Fruit fly (Drosophila melanogaster) whole organism, embryonic: ENCODE data around the gene CG43447.

Source experiments
- Adf1 ChIP-seq: fragments of 200-800 bp; sonication (Bioruptor generic); IDR thresholded peaks from 2 replicates; pipeline ENCODE4 v1.3.6; 2022; ENCODE audit warnings: missing biosample characterization, missing genetic modification characterization
- Antp ChIP-seq: fragments of 200-800 bp; sonication (Bioruptor generic); optimal IDR thresholded peaks from 3 replicates; lab custom pipeline; 2016; ENCODE audit warnings: missing biosample characterization, missing genetic modification characterization
- CG12071 ChIP-seq: fragments of 200-800 bp; sonication (Bioruptor generic); optimal IDR thresholded peaks from 3 replicates; lab custom pipeline; 2018; ENCODE audit warnings: missing biosample characterization, mild to moderate bottlenecking, missing genetic modification characterization
- CG12155 ChIP-seq: fragments of 200-800 bp; sonication (Bioruptor generic); optimal IDR thresholded peaks from 3 replicates; lab custom pipeline; 2016; ENCODE audit warnings: missing biosample characterization, missing genetic modification characterization
- CG12219 ChIP-seq: fragments of 200-800 bp; sonication (Bioruptor generic); optimal IDR thresholded peaks from 3 replicates; lab custom pipeline; 2018; ENCODE audit warnings: missing biosample characterization, mild to moderate bottlenecking, missing genetic modification characterization
- CG12744 ChIP-seq: fragments of 200-800 bp; sonication (Bioruptor generic); optimal IDR thresholded peaks from 2 replicates; lab custom pipeline; 2016; ENCODE audit warnings: missing biosample characterization, missing genetic modification characterization
- CG13296 ChIP-seq: fragments of 200-800 bp; sonication (Bioruptor generic); optimal IDR thresholded peaks from 3 replicates; lab custom pipeline; 2018; ENCODE audit warnings: missing biosample characterization, mild to moderate bottlenecking, missing genetic modification characterization
- CG14667 ChIP-seq: fragments of 200-800 bp; sonication (Bioruptor generic); IDR thresholded peaks from 2 replicates; pipeline ENCODE4 v1.3.6; 2022; ENCODE audit warnings: missing biosample characterization, missing genetic modification characterization
- CG15479 ChIP-seq: fragments of 200-800 bp; sonication (Bioruptor generic); optimal IDR thresholded peaks from 3 replicates; lab custom pipeline; 2019; ENCODE audit warnings: missing biosample characterization, mild to moderate bottlenecking, missing genetic modification characterization, moderate library complexity
- CG17802 ChIP-seq: fragments of 200-800 bp; sonication (Bioruptor generic); optimal IDR thresholded peaks from 2 replicates; lab custom pipeline; 2018; ENCODE audit warnings: missing biosample characterization, mild to moderate bottlenecking, missing genetic modification characterization, moderate library complexity
- CG2116 ChIP-seq: fragments of 200-800 bp; sonication (Bioruptor generic); optimal IDR thresholded peaks from 3 replicates; lab custom pipeline; 2018; ENCODE audit warnings: missing biosample characterization, mild to moderate bottlenecking, missing genetic modification characterization
- CG30020 ChIP-seq: fragments of 200-800 bp; optimal IDR thresholded peaks from 2 replicates; lab custom pipeline; 2019; ENCODE audit warnings: missing biosample characterization, mild to moderate bottlenecking, missing genetic modification characterization, moderate library complexity
- CG30403 ChIP-seq: fragments of 200-800 bp; sonication (Bioruptor generic); optimal IDR thresholded peaks from 3 replicates; lab custom pipeline; 2016; ENCODE audit warnings: missing biosample characterization, missing genetic modification characterization
- CG31224 ChIP-seq: fragments of 200-800 bp; sonication (Bioruptor generic); IDR thresholded peaks from 2 replicates; pipeline ENCODE4 v1.3.6; 2022; ENCODE audit warnings: missing biosample characterization, missing genetic modification characterization
- CG6683 ChIP-seq: fragments of 200-800 bp; sonication (Bioruptor generic); optimal IDR thresholded peaks from 2 replicates; lab custom pipeline; 2017; ENCODE audit warnings: missing biosample characterization, mild to moderate bottlenecking, missing genetic modification characterization, missing genetic modification reagents
- CG7271 ChIP-seq: fragments of 200-800 bp; sonication (Bioruptor generic); optimal IDR thresholded peaks from 2 replicates; lab custom pipeline; 2018; ENCODE audit warnings: missing biosample characterization, mild to moderate bottlenecking, missing genetic modification characterization, moderate library complexity
- CG8089 ChIP-seq: fragments of 200-800 bp; sonication (Bioruptor generic); optimal IDR thresholded peaks from 3 replicates; lab custom pipeline; 2016; ENCODE audit warnings: missing biosample characterization, missing genetic modification characterization
- CHES-1-like ChIP-seq: fragments of 200-800 bp; sonication (Bioruptor generic); optimal IDR thresholded peaks from 2 replicates; lab custom pipeline; 2016; ENCODE audit warnings: missing biosample characterization, missing genetic modification characterization
- Camta ChIP-seq: fragments of 200-800 bp; sonication (Bioruptor generic); optimal IDR thresholded peaks from 2 replicates; lab custom pipeline; 2016; ENCODE audit warnings: missing biosample characterization, missing genetic modification characterization
- D19B ChIP-seq: fragments of 200-800 bp; sonication (Bioruptor generic); optimal IDR thresholded peaks from 2 replicates; lab custom pipeline; 2017; ENCODE audit warnings: missing biosample characterization, mild to moderate bottlenecking, missing genetic modification characterization
- Dll ChIP-seq: fragments of 200-800 bp; sonication (Bioruptor generic); IDR thresholded peaks from 4 replicates; pipeline ENCODE4 v1.3.6; 2022; ENCODE audit warnings: missing biosample characterization, missing genetic modification characterization; ENCODE audit not compliant: partially characterized antibody
- Ets65A ChIP-seq: fragments of 200-800 bp; sonication (Bioruptor generic); peaks from one replicate; lab custom pipeline; 2016; ENCODE audit warnings: missing biosample characterization, missing genetic modification characterization
- Fer1 ChIP-seq: fragments of 200-800 bp; sonication (Bioruptor generic); optimal IDR thresholded peaks from 2 replicates; lab custom pipeline; 2017; ENCODE audit warnings: missing biosample characterization, mild to moderate bottlenecking, missing genetic modification characterization
- GATAe ChIP-seq: fragments of 200-800 bp; sonication (Bioruptor generic); conservative IDR thresholded peaks from 2 replicates; pipeline ENCODE4 v1.3.6; 2022; ENCODE audit warnings: missing biosample characterization, missing genetic modification characterization
- Gug ChIP-seq: fragments of 200-800 bp; sonication (Bioruptor generic); IDR thresholded peaks from 4 replicates; pipeline ENCODE4 v1.3.6; 2022; ENCODE audit warnings: missing biosample characterization, missing genetic modification characterization
- Lim3 ChIP-seq: fragments of 200-800 bp; sonication (Bioruptor generic); IDR thresholded peaks from 2 replicates; pipeline ENCODE4 v1.3.6; 2022; ENCODE audit warnings: missing biosample characterization, missing genetic modification characterization
- Max ChIP-seq: fragments of 200-800 bp; sonication (Bioruptor generic); optimal IDR thresholded peaks from 2 replicates; lab custom pipeline; 2016; ENCODE audit warnings: missing biosample characterization, mild to moderate bottlenecking, missing genetic modification characterization
- Myb ChIP-seq: fragments of 200-800 bp; sonication (Bioruptor generic); optimal IDR thresholded peaks from 2 replicates; lab custom pipeline; 2016; ENCODE audit warnings: missing biosample characterization, missing genetic modification characterization
- NC2β ChIP-seq: fragments of 200-800 bp; sonication (Bioruptor generic); optimal IDR thresholded peaks from 2 replicates; lab custom pipeline; 2016; ENCODE audit warnings: missing biosample characterization, missing genetic modification characterization
- NFAT ChIP-seq: fragments of 200-800 bp; sonication (Bioruptor generic); IDR thresholded peaks from 2 replicates; pipeline ENCODE4 v1.3.6; 2022; ENCODE audit warnings: missing biosample characterization, missing genetic modification characterization
- Side ChIP-seq: fragments of 200-800 bp; sonication (Bioruptor generic); optimal IDR thresholded peaks from 2 replicates; lab custom pipeline; 2016; ENCODE audit warnings: missing biosample characterization, missing genetic modification characterization
- Stat92E ChIP-seq, 3 experiments: fragments of >200 bp in 2 of 3; fragments of 200-800 bp in 1 of 3; sonication (Bioruptor generic) in 1 of 3; optimal IDR thresholded peaks; 2 replicates each; lab custom pipeline; 2017 to 2019; ENCODE audit warnings: missing biosample characterization in 3 of 3, missing genetic modification characterization in 3 of 3, mild to moderate bottlenecking in 1 of 3, moderate library complexity in 1 of 3
- Tbp ChIP-seq: fragments of >200 bp; optimal IDR thresholded peaks from 2 replicates; lab custom pipeline; 2018; ENCODE audit warnings: missing biosample characterization, missing genetic modification characterization
- Vsx1 ChIP-seq: fragments of 200-800 bp; sonication (Bioruptor generic); optimal IDR thresholded peaks from 2 replicates; lab custom pipeline; 2017; ENCODE audit warnings: missing biosample characterization, mild to moderate bottlenecking, missing genetic modification characterization, missing genetic modification reagents
- aop ChIP-seq: fragments of 200-800 bp; sonication (Bioruptor generic); IDR thresholded peaks from 2 replicates; pipeline ENCODE4 v1.3.6; 2022; ENCODE audit warnings: missing biosample characterization, missing genetic modification characterization
- az2 ChIP-seq: fragments of 200-800 bp; sonication (Bioruptor generic); optimal IDR thresholded peaks from 3 replicates; lab custom pipeline; 2016; ENCODE audit warnings: missing biosample characterization, missing genetic modification characterization
- chm ChIP-seq: fragments of 200-800 bp; sonication (Bioruptor generic); IDR thresholded peaks from 2 replicates; pipeline ENCODE4 v1.3.6; 2022; ENCODE audit warnings: missing biosample characterization, missing genetic modification characterization
- cwo ChIP-seq: fragments of 200-800 bp; sonication (Bioruptor generic); optimal IDR thresholded peaks from 3 replicates; lab custom pipeline; 2017; ENCODE audit warnings: missing biosample characterization, missing genetic modification characterization, mild to moderate bottlenecking, moderate library complexity, missing genetic modification reagents
- dan ChIP-seq: fragments of 200-800 bp; sonication (Bioruptor generic); IDR thresholded peaks from 2 replicates; pipeline ENCODE4 v1.3.6; 2022; ENCODE audit warnings: missing biosample characterization, missing genetic modification characterization
- danr ChIP-seq: fragments of 200-800 bp; sonication (Bioruptor generic); IDR thresholded peaks from 2 replicates; pipeline ENCODE4 v1.3.6; 2022; ENCODE audit warnings: missing biosample characterization, missing genetic modification characterization
- exex ChIP-seq: fragments of 200-800 bp; sonication (Bioruptor generic); optimal IDR thresholded peaks from 4 replicates; lab custom pipeline; 2018; ENCODE audit warnings: missing biosample characterization, mild to moderate bottlenecking, missing genetic modification characterization, moderate library complexity
- fd96Cb ChIP-seq: fragments of 200-800 bp; sonication (Bioruptor generic); optimal IDR thresholded peaks from 2 replicates; lab custom pipeline; 2018; ENCODE audit warnings: missing biosample characterization, mild to moderate bottlenecking, missing genetic modification characterization, moderate library complexity
- fru ChIP-seq: fragments of >200 bp; optimal IDR thresholded peaks from 2 replicates; lab custom pipeline; 2017
- grau ChIP-seq: fragments of 200-800 bp; optimal IDR thresholded peaks from 3 replicates; lab custom pipeline; 2019; ENCODE audit warnings: missing biosample characterization, mild to moderate bottlenecking, missing genetic modification characterization, moderate library complexity
- ind ChIP-seq: fragments of 200-800 bp; sonication (Bioruptor generic); optimal IDR thresholded peaks from 3 replicates; lab custom pipeline; 2016; ENCODE audit warnings: missing biosample characterization, missing genetic modification characterization
- luna ChIP-seq: fragments of 200-800 bp; sonication (Bioruptor generic); optimal IDR thresholded peaks from 2 replicates; lab custom pipeline; 2016; ENCODE audit warnings: missing biosample characterization, missing genetic modification characterization
- nau ChIP-seq: fragments of 200-800 bp; sonication (Bioruptor generic); optimal IDR thresholded peaks from 3 replicates; lab custom pipeline; 2017; ENCODE audit warnings: missing biosample characterization, mild to moderate bottlenecking, missing genetic modification characterization, missing genetic modification reagents
- salm ChIP-seq: fragments of 200-800 bp; sonication (Bioruptor generic); optimal IDR thresholded peaks from 2 replicates; lab custom pipeline; 2018; ENCODE audit warnings: missing biosample characterization, mild to moderate bottlenecking, missing genetic modification characterization
- sens-2 ChIP-seq: fragments of 200-800 bp; sonication (Bioruptor generic); IDR thresholded peaks from 2 replicates; pipeline ENCODE4 v1.3.6; 2022; ENCODE audit warnings: missing biosample characterization, missing genetic modification characterization
- sima ChIP-seq: fragments of 200-800 bp; sonication (Bioruptor generic); optimal IDR thresholded peaks from 2 replicates; lab custom pipeline; 2016; ENCODE audit warnings: missing biosample characterization, missing genetic modification characterization
- wdn ChIP-seq: fragments of 200-800 bp; sonication (Bioruptor generic); IDR thresholded peaks from 2 replicates; pipeline ENCODE4 v1.3.6; 2022; ENCODE audit warnings: missing biosample characterization, missing genetic modification characterization
- zen ChIP-seq: fragments of 200-800 bp; sonication (Bioruptor generic); optimal IDR thresholded peaks from 3 replicates; lab custom pipeline; 2018; ENCODE audit warnings: missing biosample characterization, mild to moderate bottlenecking, missing genetic modification characterization, moderate library complexity

The CG43447 gene

dm6 chr3R:27407049-27407448 is 33.1 kb upstream of the CG43447 start (continued):
- TF ChIP-seq Dll (GFP tag; lab: Robert Waterston, UW) (no peak), exex (tag; lab: Kevin White, UChicago) (peak; percentile 28), Side (GFP tag; lab: Kevin White, UChicago) (peak; percentile 48), salm (no peak), D19B (GFP tag; lab: Kevin White, UChicago) (peak; percentile 64), grau (tag; lab: Kevin White, UChicago) (peak; percentile 83), CG2116 (GFP tag; lab: Kevin White, UChicago) (no peak), CG14667 (GFP tag; lab: Robert Waterston, UW) (peak; percentile 81), Antp (GFP tag; lab: Kevin White, UChicago) (peak; percentile 70), CG17802 (no peak), dan (GFP tag; lab: Robert Waterston, UW) (no peak), Lim3 (no peak), Stat92E (GFP tag; optimal IDR thresholded peaks at IDR 0.05; lab: Kevin White, UChicago) (no peak), NFAT (peak; percentile 89), CG12071 (peak; percentile 66), CG31224 (GFP tag; lab: Robert Waterston, UW) (peak; percentile 79), CG30020 (no peak), Camta (peak; percentile 55), chm (GFP tag; lab: Robert Waterston, UW) (peak; percentile 35; the same call in 1 of the 2 replicates), ind (GFP tag; lab: Kevin White, UChicago) (peak; percentile 84), CG12744 (GFP tag; lab: Kevin White, UChicago) (no peak), Vsx1 (GFP tag; lab: Kevin White, UChicago) (no peak), CHES-1-like (GFP tag; lab: Kevin White, UChicago) (peak; percentile 53), Max (GFP tag; lab: Kevin White, UChicago) (no peak), CG7271 (no peak), fru (lab: Kevin White, UChicago) (no peak), Adf1 (GFP tag; lab: Robert Waterston, UW) (peak; percentile 58), Gug (GFP tag; lab: Robert Waterston, UW) (peak; percentile 75), CG30403 (GFP tag; lab: Kevin White, UChicago) (peak; percentile 70), CG12219 (GFP tag; lab: Kevin White, UChicago) (peak; percentile 56), sima (GFP tag; lab: Kevin White, UChicago) (peak; percentile 22), fd96Cb (tag; lab: Kevin White, UChicago) (peak; percentile 54), CG12155 (GFP tag; lab: Kevin White, UChicago) (peak; percentile 60), CG8089 (GFP tag; lab: Kevin White, UChicago) (no peak), Myb (peak; percentile 55), GATAe (GFP tag; lab: Robert Waterston, UW) (no peak; the same call in 1 of the 2 replicates), Tbp (GFP tag; lab: Kevin White, UChicago) (no peak), sens-2 (GFP tag; lab: Robert Waterston, UW) (0 out of 2 replicates have a peak, but pooled peaks have one; percentile 20), az2 (peak; percentile 53), Fer1 (peak; percentile 77), aop (GFP tag; lab: Robert Waterston, UW) (no peak), zen (tag; lab: Kevin White, UChicago) (peak; percentile 8), nau (GFP tag; lab: Kevin White, UChicago) (peak; percentile 49), Ets65A (GFP tag; lab: Kevin White, UChicago) (peak; percentile 98), cwo (GFP tag; lab: Kevin White, UChicago) (peak; percentile 60), danr (GFP tag; lab: Robert Waterston, UW) (peak; percentile 67; the same call in 1 of the 2 replicates), NC2β (GFP tag; lab: Kevin White, UChicago) (peak; percentile 34), CG15479 (GFP tag; lab: Kevin White, UChicago) (no peak), luna (GFP tag; lab: Kevin White, UChicago) (no peak), wdn (GFP tag; lab: Robert Waterston, UW) (peak; percentile 83), CG6683 (GFP tag; lab: Kevin White, UChicago) (no peak), CG13296 (GFP tag; lab: Kevin White, UChicago) (peak; percentile 66)
